Worm (Caenorhabditis elegans) whole organism, L1 larva: Measurements from ENCODE around the gene col-149.

Source experiments
- C04F5.9 ChIP-seq: sonication (generic microtip); optimal IDR thresholded peaks from 2 replicates; lab custom pipeline; 2016; ENCODE audit warnings: missing genetic modification characterization, missing compliant biosample characterization
- C16A3.4 ChIP-seq: fragments of 150-350 bp; optimal IDR thresholded peaks from 2 replicates; lab custom pipeline; 2014; ENCODE audit warnings: missing biosample characterization, missing genetic modification characterization
- C34B4.2 ChIP-seq: sonication (generic microtip); optimal IDR thresholded peaks from 2 replicates; lab custom pipeline; 2017; ENCODE audit warnings: mild to moderate bottlenecking, missing genetic modification characterization, missing compliant biosample characterization
- F16B12.6 ChIP-seq: fragments of 150-350 bp; optimal IDR thresholded peaks from 2 replicates; lab custom pipeline; 2014; ENCODE audit warnings: missing biosample characterization, missing genetic modification characterization
- ama-1 ChIP-seq: fragments of 150-350 bp; optimal IDR thresholded peaks from 2 replicates; lab custom pipeline; 2014
- blmp-1 ChIP-seq: fragments of 150-350 bp; optimal IDR thresholded peaks from 2 replicates; lab custom pipeline; 2014; ENCODE audit warnings: missing biosample characterization, missing genetic modification characterization
- ceh-63 ChIP-seq: fragments of 200-800 bp; sonication (Bioruptor generic); optimal IDR thresholded peaks from 2 replicates; lab custom pipeline; 2018; ENCODE audit warnings: mild to moderate bottlenecking, missing genetic modification characterization, missing compliant biosample characterization
- ceh-82 ChIP-seq, 3 experiments: fragments of 150-350 bp in 1 of 3; sonication (generic microtip) in 2 of 3; optimal IDR thresholded peaks; 2 replicates each; lab custom pipeline; 2014 to 2017; ENCODE audit warnings: missing biosample characterization in 3 of 3, missing genetic modification characterization in 3 of 3
- ceh-88 ChIP-seq: fragments of 200-800 bp; sonication (Bioruptor generic); IDR thresholded peaks from 2 replicates; pipeline ENCODE4 v1.3.6; 2022; ENCODE audit warnings: missing genetic modification characterization, missing compliant biosample characterization
- ces-1 ChIP-seq: fragments of 150-350 bp; optimal IDR thresholded peaks from 2 replicates; lab custom pipeline; 2014; ENCODE audit warnings: missing biosample characterization, missing genetic modification reagents, missing genetic modification characterization
- dpl-1 ChIP-seq, 3 experiments: fragments of 150-350 bp in 2 of 3; sonication (generic microtip) in 1 of 3; optimal IDR thresholded peaks; 2 replicates each; lab custom pipeline; 2014 to 2017; ENCODE audit warnings: missing biosample characterization in 3 of 3, missing genetic modification characterization in 3 of 3, missing genetic modification reagents in 3 of 3
- efl-1 ChIP-seq, 4 experiments: fragments of 150-350 bp; optimal IDR thresholded peaks in 3 of 4; peaks in 1 of 4; 1 replicate in 1 of 4; 2 replicates in 3 of 4; lab custom pipeline; 2014; ENCODE audit warnings: missing biosample characterization in 2 of 4, missing genetic modification characterization in 2 of 4, missing genetic modification reagents in 2 of 4
- efl-3 ChIP-seq: fragments of 200-800 bp; sonication (Bioruptor generic); optimal IDR thresholded peaks from 2 replicates; lab custom pipeline; 2018; ENCODE audit warnings: mild to moderate bottlenecking, missing genetic modification characterization, missing compliant biosample characterization
- elt-3 ChIP-seq, 6 experiments: fragments of 150-350 bp in 1 of 6; sonication (generic microtip); optimal IDR thresholded peaks; 2 replicates each; lab custom pipeline; 2017 to 2018; ENCODE audit warnings: missing biosample characterization in 6 of 6, missing genetic modification characterization in 6 of 6, inconsistent platforms in 1 of 6
- grh-1 ChIP-seq: fragments of 200-800 bp; sonication (Bioruptor generic); IDR thresholded peaks from 2 replicates; pipeline ENCODE4 v1.3.6; 2022; ENCODE audit warnings: missing genetic modification reagents, missing genetic modification characterization, missing compliant biosample characterization
- isw-1 ChIP-seq: fragments of 200-800 bp; sonication (Bioruptor generic); IDR thresholded peaks from 2 replicates; pipeline ENCODE4 v1.3.6; 2022; ENCODE audit warnings: missing genetic modification characterization, missing compliant biosample characterization
- jun-1 ChIP-seq: fragments of 150-350 bp; optimal IDR thresholded peaks from 2 replicates; lab custom pipeline; 2014; ENCODE audit warnings: missing biosample characterization, missing genetic modification reagents, missing genetic modification characterization
- lin-13 ChIP-seq: fragments of 150-350 bp; optimal IDR thresholded peaks from 2 replicates; lab custom pipeline; 2014; ENCODE audit warnings: missing biosample characterization, missing genetic modification reagents, missing genetic modification characterization
- lin-14 ChIP-seq: fragments of 200-800 bp; sonication (Bioruptor generic); optimal IDR thresholded peaks from 2 replicates; lab custom pipeline; 2018; ENCODE audit warnings: mild to moderate bottlenecking, missing genetic modification characterization, moderate library complexity, missing compliant biosample characterization
- lin-15B ChIP-seq: fragments of 150-350 bp; sonication (generic microtip); optimal IDR thresholded peaks from 3 replicates; lab custom pipeline; 2014; ENCODE audit warnings: missing biosample characterization, missing genetic modification characterization
- lin-35 ChIP-seq, 2 experiments: fragments of 150-350 bp; optimal IDR thresholded peaks; 2 replicates each; lab custom pipeline; 2014; ENCODE audit warnings: missing biosample characterization in 2 of 2, missing genetic modification characterization in 2 of 2, missing genetic modification reagents in 2 of 2
- lin-39 ChIP-seq: fragments of 150-350 bp; optimal IDR thresholded peaks from 2 replicates; lab custom pipeline; 2014; ENCODE audit warnings: missing biosample characterization, missing genetic modification reagents, missing genetic modification characterization
- lir-3 ChIP-seq: sonication (generic microtip); optimal IDR thresholded peaks from 2 replicates; lab custom pipeline; 2016; ENCODE audit warnings: mild to moderate bottlenecking, missing genetic modification characterization, moderate library complexity, missing compliant biosample characterization; ENCODE audit not compliant: poor library complexity
- lsy-2 ChIP-seq, 2 experiments: fragments of 150-350 bp; optimal IDR thresholded peaks; 2 replicates each; lab custom pipeline; 2014; ENCODE audit warnings: missing biosample characterization in 2 of 2, missing genetic modification characterization in 2 of 2
- mab-9 ChIP-seq: fragments of 200-800 bp; sonication (Bioruptor generic); IDR thresholded peaks from 2 replicates; pipeline ENCODE4 v1.3.6; 2022; ENCODE audit warnings: missing genetic modification reagents, missing genetic modification characterization, missing compliant biosample characterization
- mdl-1 ChIP-seq, 2 experiments: fragments of 150-350 bp; optimal IDR thresholded peaks; 2 replicates each; lab custom pipeline; 2014 to 2017; ENCODE audit warnings: missing biosample characterization in 2 of 2, missing genetic modification characterization in 2 of 2, inconsistent platforms in 1 of 2
- mep-1 ChIP-seq: fragments of 150-350 bp; optimal IDR thresholded peaks from 2 replicates; lab custom pipeline; 2014; ENCODE audit warnings: missing biosample characterization, missing genetic modification characterization
- nhr-12 ChIP-seq: sonication (generic microtip); optimal IDR thresholded peaks from 2 replicates; lab custom pipeline; 2017; ENCODE audit warnings: missing biosample characterization, missing genetic modification characterization
- nhr-20 ChIP-seq: sonication (generic microtip); optimal IDR thresholded peaks from 2 replicates; lab custom pipeline; 2016; ENCODE audit warnings: mild to moderate bottlenecking, missing genetic modification characterization, missing compliant biosample characterization
- nhr-237 ChIP-seq: fragments of 150-350 bp; optimal IDR thresholded peaks from 2 replicates; lab custom pipeline; 2014; ENCODE audit warnings: missing biosample characterization, missing genetic modification characterization
- nhr-28 ChIP-seq: fragments of 150-350 bp; optimal IDR thresholded peaks from 2 replicates; lab custom pipeline; 2014; ENCODE audit warnings: missing biosample characterization, missing genetic modification characterization
- nhr-47 ChIP-seq: sonication (generic microtip); optimal IDR thresholded peaks from 2 replicates; lab custom pipeline; 2016; ENCODE audit warnings: mild to moderate bottlenecking, missing genetic modification characterization, moderate library complexity, missing compliant biosample characterization
- nhr-71 ChIP-seq: sonication (generic microtip); optimal IDR thresholded peaks from 2 replicates; lab custom pipeline; 2016; ENCODE audit warnings: mild to moderate bottlenecking, missing genetic modification characterization, moderate library complexity, missing compliant biosample characterization
- nhr-85 ChIP-seq: sonication (generic microtip); peaks from one replicate; lab custom pipeline; 2016; ENCODE audit warnings: missing genetic modification characterization, inconsistent platforms, missing compliant biosample characterization
- nhr-90 ChIP-seq: sonication (generic microtip); optimal IDR thresholded peaks from 2 replicates; lab custom pipeline; 2016; ENCODE audit warnings: mild to moderate bottlenecking, missing genetic modification characterization, missing compliant biosample characterization; ENCODE audit not compliant: poor library complexity
- rnt-1 ChIP-seq: sonication (generic microtip); optimal IDR thresholded peaks from 2 replicates; lab custom pipeline; 2016; ENCODE audit warnings: mild to moderate bottlenecking, missing genetic modification characterization, moderate library complexity, missing compliant biosample characterization
- skn-1 ChIP-seq: fragments of 150-350 bp; optimal IDR thresholded peaks from 2 replicates; lab custom pipeline; 2014; ENCODE audit warnings: missing biosample characterization, missing genetic modification characterization
- snpc-4 ChIP-seq: fragments of 150-350 bp; optimal IDR thresholded peaks from 2 replicates; lab custom pipeline; 2014; ENCODE audit warnings: missing biosample characterization, missing genetic modification characterization
- snu-23 ChIP-seq: sonication (generic microtip); optimal IDR thresholded peaks from 2 replicates; lab custom pipeline; 2016; ENCODE audit warnings: missing genetic modification characterization, missing compliant biosample characterization
- sptf-1 ChIP-seq: fragments of 150-350 bp; optimal IDR thresholded peaks from 2 replicates; lab custom pipeline; 2014; ENCODE audit warnings: missing biosample characterization, missing genetic modification characterization
- unc-130 ChIP-seq: fragments of 150-350 bp; optimal IDR thresholded peaks from 2 replicates; lab custom pipeline; 2017; ENCODE audit warnings: missing biosample characterization, missing genetic modification characterization, inconsistent platforms
- unc-86 ChIP-seq: sonication (generic microtip); optimal IDR thresholded peaks from 2 replicates; lab custom pipeline; 2016; ENCODE audit warnings: missing genetic modification characterization, missing compliant biosample characterization
- vab-15 ChIP-seq: sonication (generic microtip); optimal IDR thresholded peaks from 2 replicates; lab custom pipeline; 2017; ENCODE audit warnings: missing genotype, mild to moderate bottlenecking, missing genetic modification characterization, missing compliant biosample characterization
- xbp-1 ChIP-seq: sonication (generic microtip); optimal IDR thresholded peaks from 2 replicates; lab custom pipeline; 2016; ENCODE audit warnings: missing genetic modification characterization, missing compliant biosample characterization
- zag-1 ChIP-seq: fragments of 150-350 bp; optimal IDR thresholded peaks from 2 replicates; lab custom pipeline; 2014; ENCODE audit warnings: missing biosample characterization, missing genetic modification characterization
- ztf-11 ChIP-seq, 2 experiments: sonication (generic microtip); optimal IDR thresholded peaks; 2 replicates each; lab custom pipeline; 2016 to 2017; ENCODE audit warnings: missing genetic modification characterization in 2 of 2, missing biosample characterization in 1 of 2, missing compliant biosample characterization in 1 of 2

col-149 gene

ce11 chrV:10341905-10342328 lies 49.2 kb upstream of the col-149 start, which contains the start of gene K07C5.13 (continued):
- peak; percentile 70 to 71 for TF ChIP-seq lsy-2 (tag; optimal IDR thresholded peaks at IDR 0.05; lab: Kevin White, UChicago)
- peak; percentile 86 for TF ChIP-seq nhr-71
- peak; percentile 74 for TF ChIP-seq isw-1 (GFP tag; lab: Robert Waterston, UW)

ce11 chrV:10339200-10339599 lies 46.5 kb upstream of the col-149 start, which contains the start of gene K07C5.2:
Gene K07C5.2, plus strand, starts transcription at chrV:10339500.
- TF ChIP-seq jun-1 (tag; lab: Kevin White, UChicago) (no peak), unc-130 (no peak), xbp-1 (tag; lab: Kevin White, UChicago) (no peak), snpc-4 (tag; lab: Kevin White, UChicago) (no peak)
- TF ChIP-seq, all 84 proteins: peak for 0

- TF ChIP-seq lin-13 (GFP tag; lab: Kevin White, UChicago): peak; percentile 6
- no peak for TF ChIP-seq snpc-4 (tag; lab: Kevin White, UChicago)
- TF ChIP-seq nhr-71: peak; percentile 31
- peak; percentile 64 for TF ChIP-seq blmp-1 (tag; lab: Kevin White, UChicago)
- TF ChIP-seq ceh-88 (GFP tag; lab: Robert Waterston, UW): no peak
- TF ChIP-seq unc-130: peak; percentile 59
- peak in 1 of 3 experiments; percentile 64 for TF ChIP-seq dpl-1 (GFP tag; optimal IDR thresholded peaks at IDR 0.05; lab: Kevin White, UChicago)
- TF ChIP-seq ceh-82 (tag; optimal IDR thresholded peaks at IDR 0.05; lab: Kevin White, UChicago): peak in 1 of 3 experiments; percentile 30
- no peak for TF ChIP-seq jun-1 (tag; lab: Kevin White, UChicago)
- TF ChIP-seq sptf-1 (tag; lab: Kevin White, UChicago): no peak
- TF ChIP-seq nhr-47 (tag; lab: Kevin White, UChicago): peak; percentile 12
- peak; percentile 32 to 39 for TF ChIP-seq lin-35 (GFP tag; optimal IDR thresholded peaks at IDR 0.05; lab: Kevin White, UChicago)
- TF ChIP-seq ces-1 (GFP tag; lab: Kevin White, UChicago): no peak
- TF ChIP-seq skn-1 (tag; lab: Kevin White, UChicago): peak; percentile 61
- no peak for TF ChIP-seq unc-86
- no peak for TF ChIP-seq nhr-90
- no peak for TF ChIP-seq vab-15 (tag; lab: Kevin White, UChicago)
- no peak for TF ChIP-seq nhr-28 (tag; lab: Kevin White, UChicago)
- peak; percentile 32 to 68 for TF ChIP-seq lsy-2 (tag; optimal IDR thresholded peaks at IDR 0.05; lab: Kevin White, UChicago)
- TF ChIP-seq rnt-1 (tag; lab: Kevin White, UChicago): peak; percentile 16
- TF ChIP-seq F16B12.6: no peak
- peak; percentile 40 to 44 for TF ChIP-seq efl-1 (optimal IDR thresholded peaks at IDR 0.05; lab: Kevin White, UChicago)
- TF ChIP-seq efl-1 (GFP tag; optimal IDR thresholded peaks at IDR 0.05 in 1 of 2; lab: Kevin White, UChicago): peak; percentile 49 to 85
- TF ChIP-seq ztf-11 (tag; optimal IDR thresholded peaks at IDR 0.05; lab: Kevin White, UChicago): no peak
- TF ChIP-seq nhr-237 (tag; lab: Kevin White, UChicago): no peak
- no peak for TF ChIP-seq nhr-12 (tag; lab: Kevin White, UChicago)
- TF ChIP-seq nhr-85: peak; percentile 16
- no peak for TF ChIP-seq efl-3 (GFP tag; lab: Kevin White, UChicago)
- no peak for TF ChIP-seq ceh-63 (GFP tag; lab: Kevin White, UChicago)
- peak; percentile 68 for TF ChIP-seq C16A3.4 (tag; lab: Kevin White, UChicago)
- TF ChIP-seq mep-1 (tag; lab: Kevin White, UChicago): peak; percentile 58
- TF ChIP-seq snu-23: peak; percentile 36
- no peak for TF ChIP-seq grh-1 (GFP tag; lab: Robert Waterston, UW)
- peak; percentile 25 for TF ChIP-seq nhr-20 (tag; lab: Kevin White, UChicago)
- no peak for TF ChIP-seq mab-9 (GFP tag; lab: Robert Waterston, UW)
- TF ChIP-seq lir-3 (tag; lab: Kevin White, UChicago): no peak
- TF ChIP-seq C04F5.9 (tag; lab: Kevin White, UChicago): no peak
- TF ChIP-seq ama-1 (lab: Kevin White, UChicago): no peak
- TF ChIP-seq C34B4.2 (tag; lab: Kevin White, UChicago): no peak
- TF ChIP-seq zag-1 (tag; lab: Kevin White, UChicago): no peak
- peak in 1 of 6 experiments; percentile 26 for TF ChIP-seq elt-3 (tag; optimal IDR thresholded peaks at IDR 0.05; lab: Kevin White, UChicago)
- no peak for TF ChIP-seq lin-39 (tag; lab: Kevin White, UChicago)
- no peak for TF ChIP-seq mdl-1 (tag; optimal IDR thresholded peaks at IDR 0.05; lab: Kevin White, UChicago)
- peak; percentile 54 for TF ChIP-seq lin-15B
- peak; percentile 53 for TF ChIP-seq lin-14 (GFP tag; lab: Kevin White, UChicago)
Observed at ce11 chrV:10338305-10338992, 45.8 kb upstream of the col-149 start, which contains the start of gene arx-2. Gene arx-2, minus strand, starts transcription at chrV:10338355.
